Fruit fly (Drosophila melanogaster) whole organism, embryonic: Measurements from ENCODE around the gene CAH16.

Experiments used
- Asciz ChIP-seq: fragments of 200-800 bp; sonication (Bioruptor generic); optimal IDR thresholded peaks from 2 replicates; lab custom pipeline; 2017; ENCODE audit warnings: missing biosample characterization, mild to moderate bottlenecking, missing genetic modification characterization, missing genetic modification reagents
- B-H1 ChIP-seq: fragments of 200-800 bp; sonication (Bioruptor generic); IDR thresholded peaks from 3 replicates; pipeline ENCODE4 v1.3.6; 2022; ENCODE audit warnings: missing biosample characterization, missing genetic modification characterization
- BtbVII ChIP-seq: fragments of 200-800 bp; sonication (Bioruptor generic); optimal IDR thresholded peaks from 3 replicates; lab custom pipeline; 2017; ENCODE audit warnings: missing biosample characterization, mild to moderate bottlenecking, missing genetic modification characterization
- Bteb2 ChIP-seq: fragments of 200-800 bp; sonication (Bioruptor generic); optimal IDR thresholded peaks from 2 replicates; lab custom pipeline; 2016; ENCODE audit warnings: missing biosample characterization, missing genetic modification characterization
- CG10209 ChIP-seq: fragments of 200-800 bp; sonication (Bioruptor generic); optimal IDR thresholded peaks from 3 replicates; lab custom pipeline; 2017; ENCODE audit warnings: missing biosample characterization, mild to moderate bottlenecking, missing genetic modification characterization, missing genetic modification reagents
- CG10565 ChIP-seq: fragments of 200-800 bp; sonication (Bioruptor generic); optimal IDR thresholded peaks from 3 replicates; lab custom pipeline; 2016; ENCODE audit warnings: missing biosample characterization, mild to moderate bottlenecking, missing genetic modification characterization
- CG11085 ChIP-seq: fragments of 200-800 bp; sonication (Bioruptor generic); IDR thresholded peaks from 2 replicates; pipeline ENCODE4 v1.3.6; 2022; ENCODE audit warnings: missing biosample characterization, missing genetic modification characterization
- CG11723 ChIP-seq: fragments of 200-800 bp; sonication (Bioruptor generic); optimal IDR thresholded peaks from 2 replicates; lab custom pipeline; 2017; ENCODE audit warnings: missing biosample characterization, mild to moderate bottlenecking, missing genetic modification characterization
- CG15269 ChIP-seq: fragments of 200-800 bp; sonication (Bioruptor generic); optimal IDR thresholded peaks from 2 replicates; lab custom pipeline; 2018; ENCODE audit warnings: missing biosample characterization, mild to moderate bottlenecking, missing genetic modification characterization, moderate library complexity
- CG17359 ChIP-seq: fragments of 200-800 bp; sonication (Bioruptor generic); optimal IDR thresholded peaks from 3 replicates; lab custom pipeline; 2018; ENCODE audit warnings: missing biosample characterization, mild to moderate bottlenecking, missing genetic modification characterization, moderate library complexity
- CG2116 ChIP-seq: fragments of 200-800 bp; sonication (Bioruptor generic); optimal IDR thresholded peaks from 3 replicates; lab custom pipeline; 2018; ENCODE audit warnings: missing biosample characterization, mild to moderate bottlenecking, missing genetic modification characterization
- CG31365 ChIP-seq: fragments of 200-800 bp; sonication (Bioruptor generic); optimal IDR thresholded peaks from 2 replicates; lab custom pipeline; 2018; ENCODE audit warnings: missing biosample characterization, mild to moderate bottlenecking, missing genetic modification characterization
- CG31388 ChIP-seq: fragments of 200-800 bp; sonication (Bioruptor generic); optimal IDR thresholded peaks from 2 replicates; lab custom pipeline; 2016; ENCODE audit warnings: missing biosample characterization, missing genetic modification characterization
- CG3163 ChIP-seq: fragments of 200-800 bp; sonication (Bioruptor generic); optimal IDR thresholded peaks from 3 replicates; lab custom pipeline; 2016; ENCODE audit warnings: missing biosample characterization, missing genetic modification characterization
- CG33557 ChIP-seq: fragments of 200-800 bp; sonication (Bioruptor generic); optimal IDR thresholded peaks from 2 replicates; lab custom pipeline; 2019; ENCODE audit warnings: missing biosample characterization, mild to moderate bottlenecking, missing genetic modification characterization, moderate library complexity
- CG3407 ChIP-seq: fragments of 200-800 bp; sonication (Bioruptor generic); optimal IDR thresholded peaks from 2 replicates; lab custom pipeline; 2018; ENCODE audit warnings: missing biosample characterization, mild to moderate bottlenecking, missing genetic modification characterization
- CG3847 ChIP-seq: fragments of 200-800 bp; sonication (Bioruptor generic); IDR thresholded peaks from 2 replicates; pipeline ENCODE4 v1.3.6; 2022; ENCODE audit warnings: missing biosample characterization, missing genetic modification characterization
- CG4404 ChIP-seq: fragments of 200-800 bp; sonication (Bioruptor generic); IDR thresholded peaks from 2 replicates; pipeline ENCODE4 v1.3.6; 2022; ENCODE audit warnings: missing biosample characterization, missing genetic modification characterization
- CG4707 ChIP-seq: fragments of 200-800 bp; sonication (Bioruptor generic); optimal IDR thresholded peaks from 2 replicates; lab custom pipeline; 2018; ENCODE audit warnings: missing biosample characterization, mild to moderate bottlenecking, missing genetic modification characterization, moderate library complexity
- CG7987 ChIP-seq: fragments of 200-800 bp; sonication (Bioruptor generic); optimal IDR thresholded peaks from 2 replicates; lab custom pipeline; 2018; ENCODE audit warnings: missing biosample characterization, mild to moderate bottlenecking, missing genetic modification characterization, moderate library complexity
- Ets65A ChIP-seq: fragments of 200-800 bp; sonication (Bioruptor generic); peaks from one replicate; lab custom pipeline; 2016; ENCODE audit warnings: missing biosample characterization, missing genetic modification characterization
- Kr ChIP-seq: fragments of 200-800 bp; sonication (Bioruptor generic); optimal IDR thresholded peaks from 2 replicates; lab custom pipeline; 2017; ENCODE audit warnings: missing biosample characterization, mild to moderate bottlenecking, missing genetic modification characterization
- MTF-1 ChIP-seq: fragments of 200-800 bp; sonication (Bioruptor generic); optimal IDR thresholded peaks from 2 replicates; lab custom pipeline; 2018; ENCODE audit warnings: missing biosample characterization, mild to moderate bottlenecking, missing genetic modification characterization, borderline replicate concordance
- Myb ChIP-seq: fragments of 200-800 bp; sonication (Bioruptor generic); optimal IDR thresholded peaks from 2 replicates; lab custom pipeline; 2016; ENCODE audit warnings: missing biosample characterization, missing genetic modification characterization
- Rx ChIP-seq: fragments of 200-800 bp; sonication (Bioruptor generic); IDR thresholded peaks from 2 replicates; pipeline ENCODE4 v1.3.6; 2022; ENCODE audit warnings: missing biosample characterization, missing genetic modification characterization
- Scr ChIP-seq: fragments of 200-800 bp; sonication (Bioruptor generic); IDR thresholded peaks from 2 replicates; pipeline ENCODE4 v1.3.6; 2022; ENCODE audit warnings: missing biosample characterization, missing genetic modification characterization; ENCODE audit not compliant: partially characterized antibody
- Vsx1 ChIP-seq: fragments of 200-800 bp; sonication (Bioruptor generic); optimal IDR thresholded peaks from 2 replicates; lab custom pipeline; 2017; ENCODE audit warnings: missing biosample characterization, mild to moderate bottlenecking, missing genetic modification characterization, missing genetic modification reagents
- Xbp1 ChIP-seq: fragments of 200-800 bp; sonication (Bioruptor generic); optimal IDR thresholded peaks from 3 replicates; lab custom pipeline; 2016; ENCODE audit warnings: missing biosample characterization, mild to moderate bottlenecking, missing genetic modification characterization
- Xrp1 ChIP-seq: fragments of 200-800 bp; sonication (Bioruptor generic); IDR thresholded peaks from 2 replicates; pipeline ENCODE4 v1.3.6; 2022; ENCODE audit warnings: missing biosample characterization, missing genetic modification characterization
- chinmo ChIP-seq: fragments of 200-800 bp; sonication (Bioruptor generic); IDR thresholded peaks from 4 replicates; pipeline ENCODE4 v1.3.6; 2022; ENCODE audit warnings: missing biosample characterization, missing genetic modification characterization; ENCODE audit not compliant: partially characterized antibody
- dpn ChIP-seq, 2 experiments: fragments of 200-800 bp; sonication (Bioruptor generic); optimal IDR thresholded peaks; 3 replicates each; lab custom pipeline; 2016; ENCODE audit warnings: missing biosample characterization in 2 of 2, missing genetic modification characterization in 2 of 2
- en ChIP-seq: fragments of 200-800 bp; sonication (Bioruptor generic); optimal IDR thresholded peaks from 2 replicates; lab custom pipeline; 2016; ENCODE audit warnings: missing biosample characterization, missing genetic modification characterization
- exex ChIP-seq: fragments of 200-800 bp; sonication (Bioruptor generic); optimal IDR thresholded peaks from 4 replicates; lab custom pipeline; 2018; ENCODE audit warnings: missing biosample characterization, mild to moderate bottlenecking, missing genetic modification characterization, moderate library complexity
- ftz-f1 ChIP-seq: fragments of 200-800 bp; sonication (Bioruptor generic); optimal IDR thresholded peaks from 2 replicates; lab custom pipeline; 2016; ENCODE audit warnings: missing biosample characterization, missing genetic modification characterization
- gcm ChIP-seq: fragments of 200-800 bp; sonication (Bioruptor generic); optimal IDR thresholded peaks from 2 replicates; lab custom pipeline; 2019; ENCODE audit warnings: missing biosample characterization, mild to moderate bottlenecking, missing genetic modification characterization, moderate library complexity
- gsb ChIP-seq: fragments of 200-800 bp; sonication (Bioruptor generic); IDR thresholded peaks from 2 replicates; pipeline ENCODE4 v1.3.6; 2022; ENCODE audit warnings: missing biosample characterization, missing genetic modification characterization
- jing ChIP-seq: fragments of 200-800 bp; sonication (Bioruptor generic); optimal IDR thresholded peaks from 2 replicates; lab custom pipeline; 2018; ENCODE audit warnings: missing biosample characterization, mild to moderate bottlenecking, missing genetic modification characterization
- lilli ChIP-seq: fragments of 200-800 bp; sonication (Bioruptor generic); optimal IDR thresholded peaks from 3 replicates; lab custom pipeline; 2016; ENCODE audit warnings: missing biosample characterization, missing genetic modification characterization
- lov ChIP-seq, 2 experiments: fragments of 200-800 bp in 1 of 2; fragments of >200 bp in 1 of 2; sonication (Bioruptor generic) in 1 of 2; IDR thresholded peaks in 1 of 2; optimal IDR thresholded peaks in 1 of 2; 2 replicates in 1 of 2; 3 replicates in 1 of 2; pipeline versions ENCODE4 v1.3.6 to Lab custom; 2017 to 2022; ENCODE audit warnings: missing biosample characterization in 1 of 2, missing genetic modification characterization in 1 of 2
- maf-S ChIP-seq: fragments of 200-800 bp; sonication (Bioruptor generic); optimal IDR thresholded peaks from 2 replicates; lab custom pipeline; 2016; ENCODE audit warnings: missing biosample characterization, missing genetic modification characterization
- mam ChIP-seq: fragments of 200-800 bp; sonication (Bioruptor generic); optimal IDR thresholded peaks from 3 replicates; lab custom pipeline; 2016; ENCODE audit warnings: missing biosample characterization, missing genetic modification characterization
- mld ChIP-seq: fragments of 200-800 bp; sonication (Bioruptor generic); IDR thresholded peaks from 3 replicates; pipeline ENCODE4 v1.3.6; 2022; ENCODE audit warnings: missing biosample characterization, missing genetic modification characterization; ENCODE audit not compliant: partially characterized antibody
- nerfin-2 ChIP-seq: fragments of 200-800 bp; sonication (Bioruptor generic); IDR thresholded peaks from 2 replicates; pipeline ENCODE4 v1.3.6; 2022; ENCODE audit warnings: missing biosample characterization, missing genetic modification characterization; ENCODE audit not compliant: partially characterized antibody
- oc ChIP-seq: fragments of 200-800 bp; sonication (Bioruptor generic); optimal IDR thresholded peaks from 2 replicates; lab custom pipeline; 2018; ENCODE audit warnings: missing biosample characterization, mild to moderate bottlenecking, missing genetic modification characterization, moderate library complexity
- p53 ChIP-seq: fragments of 200-800 bp; sonication (Bioruptor generic); optimal IDR thresholded peaks from 2 replicates; lab custom pipeline; 2016; ENCODE audit warnings: missing biosample characterization, missing genetic modification characterization
- pho ChIP-seq: fragments of 200-800 bp; sonication (Bioruptor generic); optimal IDR thresholded peaks from 2 replicates; lab custom pipeline; 2016; ENCODE audit warnings: missing biosample characterization, missing genetic modification characterization
- pzg ChIP-seq: fragments of 200-800 bp; sonication (Bioruptor generic); optimal IDR thresholded peaks from 3 replicates; lab custom pipeline; 2018; ENCODE audit warnings: missing biosample characterization, mild to moderate bottlenecking, missing genetic modification characterization, moderate library complexity
- ro ChIP-seq: fragments of 200-800 bp; sonication (Bioruptor generic); IDR thresholded peaks from 2 replicates; pipeline ENCODE4 v1.3.6; 2022; ENCODE audit warnings: missing biosample characterization, missing genetic modification characterization
- row ChIP-seq: fragments of 200-800 bp; sonication (Bioruptor generic); IDR thresholded peaks from 3 replicates; pipeline ENCODE4 v1.3.6; 2022; ENCODE audit warnings: missing biosample characterization, missing genetic modification characterization
- stwl ChIP-seq: fragments of 200-800 bp; sonication (Bioruptor generic); optimal IDR thresholded peaks from 3 replicates; lab custom pipeline; 2018; ENCODE audit warnings: missing biosample characterization, mild to moderate bottlenecking, missing genetic modification characterization, moderate library complexity

CAH16 gene

DNA sequence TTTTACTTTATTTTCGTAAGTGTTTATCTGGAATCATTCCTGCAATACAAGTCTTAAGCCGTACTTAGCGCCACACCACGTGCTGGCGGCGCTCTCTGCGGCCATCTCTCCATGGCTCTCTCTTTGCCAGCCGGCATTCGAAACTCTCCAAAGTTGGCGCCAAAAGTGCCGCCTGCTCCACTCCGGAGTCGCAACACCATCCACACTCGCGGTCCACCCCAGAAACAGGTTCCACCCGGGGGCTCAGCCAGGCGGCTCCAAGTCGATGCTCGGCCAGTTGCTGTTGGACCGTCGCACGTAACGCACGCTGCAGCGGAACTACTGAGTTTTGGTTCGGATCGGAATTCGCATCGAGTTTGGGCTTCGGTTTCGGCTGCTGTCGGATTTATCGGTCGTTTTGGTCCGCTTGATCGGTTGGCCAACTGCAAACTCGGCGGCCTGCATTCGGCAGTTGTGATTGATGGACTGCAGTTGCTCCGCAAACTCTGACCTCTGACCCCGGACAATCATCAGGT is 50.9 kb downstream of the CAH16 start, which contains the start of gene CG34347:
Gene CG34347, plus strand, starts transcription at position 275 of the 515 bp plus-strand sequence.
- TF ChIP-seq CG31388 (GFP tag; lab: Kevin White, UChicago) (no peak), CG31365 (tag; lab: Kevin White, UChicago) (no peak), CG7987 (GFP tag; lab: Kevin White, UChicago) (peak; percentile 17), Rx (GFP tag; lab: Robert Waterston, UW) (no peak), exex (tag; lab: Kevin White, UChicago) (no peak), CG11723 (GFP tag; lab: Kevin White, UChicago) (no peak), ftz-f1 (GFP tag; lab: Kevin White, UChicago) (no peak), pzg (no peak), MTF-1 (GFP tag; lab: Kevin White, UChicago) (no peak), CG17359 (peak; percentile 4), CG3407 (GFP tag; lab: Kevin White, UChicago) (no peak), dpn (GFP tag; optimal IDR thresholded peaks at IDR 0.05; lab: Kevin White, UChicago) (no peak), p53 (GFP tag; lab: Kevin White, UChicago) (no peak), Myb (GFP tag; lab: Kevin White, UChicago) (no peak), mld (GFP tag; lab: Robert Waterston, UW) (no peak), Vsx1 (GFP tag; lab: Kevin White, UChicago) (no peak), gcm (GFP tag; lab: Kevin White, UChicago) (no peak), oc (tag; lab: Kevin White, UChicago) (peak; percentile 42), en (GFP tag; lab: Kevin White, UChicago) (no peak), CG15269 (tag; lab: Kevin White, UChicago) (no peak), CG33557 (GFP tag; lab: Kevin White, UChicago) (no peak), lov (optimal IDR thresholded peaks at IDR 0.05; lab: Kevin White, UChicago) (no peak), lov (GFP tag; IDR thresholded peaks at IDR 0.05; lab: Robert Waterston, UW) (0 out of 3 replicates have a peak, but pooled peaks have one; percentile 22), chinmo (GFP tag; lab: Robert Waterston, UW) (peak; percentile 59; the same call in 1 of the 4 replicates), CG11085 (GFP tag; lab: Robert Waterston, UW) (no peak), nerfin-2 (GFP tag; lab: Robert Waterston, UW) (no peak), Ets65A (GFP tag; lab: Kevin White, UChicago) (no peak), pho (no peak), maf-S (GFP tag; lab: Kevin White, UChicago) (no peak), B-H1 (GFP tag; lab: Robert Waterston, UW) (no peak), Asciz (GFP tag; lab: Kevin White, UChicago) (no peak), stwl (tag; lab: Kevin White, UChicago) (peak; percentile 9), lilli (no peak), jing (no peak), ro (GFP tag; lab: Robert Waterston, UW) (no peak), Xrp1 (GFP tag; lab: Robert Waterston, UW) (no peak), CG10565 (GFP tag; lab: Kevin White, UChicago) (no peak), Xbp1 (GFP tag; lab: Kevin White, UChicago) (no peak), CG3163 (GFP tag; lab: Kevin White, UChicago) (no peak), CG4404 (no peak), CG3847 (GFP tag; lab: Robert Waterston, UW) (no peak), Scr (GFP tag; lab: Robert Waterston, UW) (peak; percentile 16; the same call in 1 of the 2 replicates), CG2116 (GFP tag; lab: Kevin White, UChicago) (no peak), Bteb2 (GFP tag; lab: Kevin White, UChicago) (no peak), Kr (GFP tag; lab: Kevin White, UChicago) (no peak), row (GFP tag; lab: Robert Waterston, UW) (no peak), BtbVII (GFP tag; lab: Kevin White, UChicago) (no peak), CG4707 (GFP tag; lab: Kevin White, UChicago) (no peak), mam (no peak), gsb (GFP tag; lab: Robert Waterston, UW) (0 out of 2 replicates have a peak, but pooled peaks have one; percentile 18), CG10209 (no peak)
